Worm (Caenorhabditis elegans): ENCODE measurements around the gene pgap-2.

Gene pgap-2

ce11 chrIII:4699922-4700321 lies 5.4 kb upstream of the pgap-2 start, which contains the start of gene sel-13:
Gene sel-13, minus strand, starts transcription at chrIII:4700224.
- TF ChIP-seq bed-2 (GFP tag; IDR thresholded peaks at IDR 0.05) (no peak), nhr-120 (GFP tag; IDR thresholded peaks at IDR 0.05) (no peak), let-526 (GFP tag; IDR thresholded peaks at IDR 0.05) (no peak), lin-54 (GFP tag; optimal IDR thresholded peaks at IDR 0.05) (no peak), nhr-27 (tag; optimal IDR thresholded peaks at IDR 0.05) (no peak), somi-1 (GFP tag; optimal IDR thresholded peaks at IDR 0.05) (no peak), dpl-1 (GFP tag; optimal IDR thresholded peaks at IDR 0.05) (no peak), chd-7 (tag; optimal IDR thresholded peaks at IDR 0.05) (no peak), mes-4 (tag; optimal IDR thresholded peaks at IDR 0.05) (no peak), rcor-1 (GFP tag; IDR thresholded peaks at IDR 0.05) (no peak), ets-4 (GFP tag; optimal IDR thresholded peaks at IDR 0.05) (no peak), hmg-20 (GFP tag; IDR thresholded peaks at IDR 0.05) (no peak)

DNA sequence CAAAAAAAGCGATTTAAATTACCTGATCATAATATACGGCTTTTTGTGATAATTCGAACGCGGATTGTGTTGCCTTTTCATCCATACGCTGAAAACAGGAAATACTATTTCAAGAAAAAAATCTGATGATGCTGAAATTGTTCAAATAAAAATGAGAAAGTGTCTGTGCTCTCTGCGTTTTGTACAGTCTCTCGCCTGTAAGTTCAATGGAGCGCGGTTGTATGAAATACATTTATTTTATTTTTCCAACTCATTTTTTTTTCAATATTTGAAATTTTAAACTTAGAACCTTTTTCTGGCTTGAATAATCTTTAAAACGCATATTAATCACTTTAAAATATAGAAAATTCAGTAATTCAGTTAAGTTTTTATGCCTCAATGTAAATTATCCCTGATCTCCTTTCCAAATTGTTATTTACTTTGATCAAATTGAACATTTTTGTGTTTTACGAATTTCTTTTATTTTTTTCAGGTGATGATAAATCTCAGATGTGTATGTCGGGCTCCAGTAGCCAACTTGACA lies 1.3 kb upstream of the pgap-2 start, which contains the start of the genes clp-2 and mrpl-16:
TSS of gene clp-2 (minus strand) at position 94 of the 523 bp plus-strand sequence.
TSS of gene mrpl-16 (plus strand) at position 473 of the 523 bp plus-strand sequence.
- TF ChIP-seq B0035.1 (tag; optimal IDR thresholded peaks at IDR 0.05) (no peak), die-1 (tag; optimal IDR thresholded peaks at IDR 0.05) (no peak), Y53G8AR.9 (GFP tag; conservative IDR thresholded peaks at IDR 0.05) (no peak), nhr-27 (tag; optimal IDR thresholded peaks at IDR 0.05) (no peak), lsl-1 (GFP tag; optimal IDR thresholded peaks at IDR 0.05) (peak; percentile 24), F33H1.4 (GFP tag; IDR thresholded peaks at IDR 0.05) (peak; percentile 14; the same call in 1 of the 2 replicates), hmg-1.2 (GFP tag; IDR thresholded peaks at IDR 0.05) (peak; percentile 96), athp-1 (tag; optimal IDR thresholded peaks at IDR 0.05) (no peak), F39B2.1 (GFP tag; IDR thresholded peaks at IDR 0.05) (no peak), K11D2.4 (GFP tag; IDR thresholded peaks at IDR 0.05) (no peak), mcd-1 (GFP tag; IDR thresholded peaks at IDR 0.05) (peak; percentile 51; the same call in 1 of the 2 replicates), ets-4 (GFP tag; optimal IDR thresholded peaks at IDR 0.05) (no peak), rcor-1 (GFP tag; IDR thresholded peaks at IDR 0.05) (no peak), nhr-179 (tag; optimal IDR thresholded peaks at IDR 0.05) (no peak), ztf-28 (GFP tag; IDR thresholded peaks at IDR 0.05) (no peak)

DNA sequence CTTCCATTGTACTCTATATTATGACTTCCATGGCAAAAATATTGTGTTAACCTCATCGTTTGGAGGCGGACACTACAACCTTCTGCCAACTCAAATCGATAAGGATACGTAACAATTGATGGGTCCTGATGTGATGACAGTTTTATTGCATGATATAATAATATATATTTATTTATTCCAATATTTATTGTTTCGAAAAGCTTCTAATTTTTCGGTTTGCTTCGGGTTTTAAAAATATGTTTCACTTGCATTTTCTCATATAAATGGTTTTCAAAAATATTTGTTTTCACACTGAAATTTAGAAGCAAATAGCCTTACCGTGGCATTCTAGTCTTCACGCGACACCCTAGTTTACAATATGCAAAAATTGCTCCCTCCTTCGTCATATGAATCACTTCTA lies 1.4 kb downstream of the pgap-2 start, which contains the start of gene T04A8.13:
TSS of gene T04A8.13 (plus strand) at position 301 of the 400 bp plus-strand sequence.
- TF ChIP-seq repo-1 (tag; optimal IDR thresholded peaks at IDR 0.05) (no peak), lin-26 (GFP tag; IDR thresholded peaks at IDR 0.05) (no peak), ceh-100 (GFP tag; IDR thresholded peaks at IDR 0.05) (no peak), aptf-2 (GFP tag; conservative IDR thresholded peaks at IDR 0.05) (no peak), dox-1 (GFP tag; IDR thresholded peaks at IDR 0.05) (no peak), hmg-20 (GFP tag; IDR thresholded peaks at IDR 0.05) (no peak), snpc-4 (GFP tag; optimal IDR thresholded peaks at IDR 0.05) (no peak), snpc-4 (tag; optimal IDR thresholded peaks at IDR 0.05) (no peak), madf-6 (GFP tag; IDR thresholded peaks at IDR 0.05) (no peak), F49E8.2 (tag; optimal IDR thresholded peaks at IDR 0.05; ENCODE audit: insufficient read depth) (no peak), nfya-1 (tag; optimal IDR thresholded peaks at IDR 0.05; ENCODE audit: borderline replicate concordance, insufficient read depth) (no peak), ccch-3 (GFP tag; optimal IDR thresholded peaks at IDR 0.05) (no peak), ztf-6 (GFP tag; IDR thresholded peaks at IDR 0.05) (no peak), F33H1.4 (GFP tag; IDR thresholded peaks at IDR 0.05) (no peak), cebp-1 (GFP tag; IDR thresholded peaks at IDR 0.05) (no peak), cebp-1 (tag; optimal IDR thresholded peaks at IDR 0.05) (no peak), T07F8.4 (tag; optimal IDR thresholded peaks at IDR 0.05) (no peak), B0035.1 (tag; optimal IDR thresholded peaks at IDR 0.05) (no peak), tbp1 (GFP tag; optimal IDR thresholded peaks at IDR 0.05) (no peak), Y95B8A.8 (GFP tag; IDR thresholded peaks at IDR 0.05) (no peak)

All from whole organism, young adult.